Fruit fly (Drosophila melanogaster) whole organism, embryonic: ENCODE data around the gene Sil1.
A peak's percentile ranks its signal among the peaks of the same experiment; 100 is the strongest.

Source experiments
- Atf-2 ChIP-seq: fragments of 200-800 bp; sonication (Bioruptor generic); optimal IDR thresholded peaks from 2 replicates; lab custom pipeline; 2016; ENCODE audit warnings: missing biosample characterization, missing genetic modification characterization
- BEAF-32 ChIP-seq: fragments of 200-800 bp; sonication (Bioruptor generic); optimal IDR thresholded peaks from 3 replicates; lab custom pipeline; 2017; ENCODE audit warnings: missing biosample characterization, missing genetic modification characterization, mild to moderate bottlenecking, moderate library complexity, missing genetic modification reagents
- Bdp1 ChIP-seq: fragments of 200-800 bp; sonication (Bioruptor generic); optimal IDR thresholded peaks from 3 replicates; lab custom pipeline; 2016; ENCODE audit warnings: missing biosample characterization, missing genetic modification characterization
- CG10321 ChIP-seq: fragments of 200-800 bp; sonication (Bioruptor generic); IDR thresholded peaks from 2 replicates; pipeline ENCODE4 v1.3.6; 2022; ENCODE audit warnings: missing biosample characterization, missing genetic modification characterization
- CG10366 ChIP-seq: fragments of 200-800 bp; sonication (Bioruptor generic); IDR thresholded peaks from 2 replicates; pipeline ENCODE4 v1.3.6; 2022; ENCODE audit warnings: missing biosample characterization, missing genetic modification characterization
- CG11560 ChIP-seq: fragments of 200-800 bp; sonication (Bioruptor generic); IDR thresholded peaks from 3 replicates; pipeline ENCODE4 v1.3.6; 2022; ENCODE audit warnings: missing biosample characterization, missing genetic modification characterization
- CG13287 ChIP-seq: fragments of 200-800 bp; sonication (Bioruptor generic); IDR thresholded peaks from 2 replicates; pipeline ENCODE4 v1.3.6; 2022; ENCODE audit warnings: missing biosample characterization, missing genetic modification characterization; ENCODE audit not compliant: partially characterized antibody
- CG15514 ChIP-seq: fragments of 200-800 bp; sonication (Bioruptor generic); optimal IDR thresholded peaks from 3 replicates; lab custom pipeline; 2017; ENCODE audit warnings: missing biosample characterization, missing genetic modification characterization, mild to moderate bottlenecking, moderate library complexity, missing genetic modification reagents
- CG18476 ChIP-seq: fragments of 200-800 bp; sonication (Bioruptor generic); optimal IDR thresholded peaks from 2 replicates; lab custom pipeline; 2016; ENCODE audit warnings: missing biosample characterization, mild to moderate bottlenecking, missing genetic modification characterization
- CG2202 ChIP-seq: fragments of 200-800 bp; sonication (Bioruptor generic); optimal IDR thresholded peaks from 2 replicates; lab custom pipeline; 2018; ENCODE audit warnings: missing biosample characterization, mild to moderate bottlenecking, missing genetic modification characterization
- CG2678 ChIP-seq: fragments of 200-800 bp; sonication (Bioruptor generic); optimal IDR thresholded peaks from 3 replicates; lab custom pipeline; 2019; ENCODE audit warnings: missing biosample characterization, mild to moderate bottlenecking, missing genetic modification characterization, moderate library complexity
- CG2875 ChIP-seq: fragments of 200-800 bp; sonication (Bioruptor generic); optimal IDR thresholded peaks from 2 replicates; lab custom pipeline; 2017; ENCODE audit warnings: missing biosample characterization, mild to moderate bottlenecking, missing genetic modification characterization, missing genetic modification reagents
- CG31441 ChIP-seq: fragments of 200-800 bp; sonication (Bioruptor generic); IDR thresholded peaks from 2 replicates; pipeline ENCODE4 v1.3.6; 2022; ENCODE audit warnings: missing biosample characterization, missing genetic modification characterization
- CG32767 ChIP-seq: fragments of 200-800 bp; sonication (Bioruptor generic); IDR thresholded peaks from 2 replicates; pipeline ENCODE4 v1.3.6; 2022; ENCODE audit warnings: missing biosample characterization, missing genetic modification characterization
- CG34376 ChIP-seq: fragments of 200-800 bp; sonication (Bioruptor generic); optimal IDR thresholded peaks from 2 replicates; lab custom pipeline; 2018; ENCODE audit warnings: missing biosample characterization, mild to moderate bottlenecking, missing genetic modification characterization
- CG6683 ChIP-seq: fragments of 200-800 bp; sonication (Bioruptor generic); optimal IDR thresholded peaks from 2 replicates; lab custom pipeline; 2017; ENCODE audit warnings: missing biosample characterization, mild to moderate bottlenecking, missing genetic modification characterization, missing genetic modification reagents
- CG6765 ChIP-seq: fragments of 200-800 bp; sonication (Bioruptor generic); optimal IDR thresholded peaks from 3 replicates; lab custom pipeline; 2017; ENCODE audit warnings: missing biosample characterization, mild to moderate bottlenecking, missing genetic modification characterization
- CG6791 ChIP-seq: fragments of 200-800 bp; sonication (Bioruptor generic); IDR thresholded peaks from 3 replicates; pipeline ENCODE4 v1.3.6; 2022; ENCODE audit warnings: missing biosample characterization, missing genetic modification characterization; ENCODE audit not compliant: partially characterized antibody
- Camta ChIP-seq: fragments of 200-800 bp; sonication (Bioruptor generic); optimal IDR thresholded peaks from 2 replicates; lab custom pipeline; 2016; ENCODE audit warnings: missing biosample characterization, missing genetic modification characterization
- Chrac-16 ChIP-seq: fragments of 200-800 bp; sonication (Bioruptor generic); optimal IDR thresholded peaks from 3 replicates; lab custom pipeline; 2016; ENCODE audit warnings: missing biosample characterization, missing genetic modification characterization
- D19A ChIP-seq: fragments of 200-800 bp; optimal IDR thresholded peaks from 3 replicates; lab custom pipeline; 2019; ENCODE audit warnings: missing biosample characterization, mild to moderate bottlenecking, missing genetic modification characterization, moderate library complexity
- Dip3 ChIP-seq: fragments of 200-800 bp; sonication (Bioruptor generic); optimal IDR thresholded peaks from 3 replicates; lab custom pipeline; 2016; ENCODE audit warnings: missing biosample characterization, missing genetic modification characterization
- Doc3 ChIP-seq: fragments of 200-800 bp; sonication (Bioruptor generic); IDR thresholded peaks from 3 replicates; pipeline ENCODE4 v1.3.6; 2022; ENCODE audit warnings: missing biosample characterization, missing genetic modification characterization; ENCODE audit not compliant: partially characterized antibody
- ERR ChIP-seq: fragments of 200-800 bp; sonication (Bioruptor generic); optimal IDR thresholded peaks from 2 replicates; lab custom pipeline; 2016; ENCODE audit warnings: missing biosample characterization, missing genetic modification characterization
- Hey ChIP-seq: fragments of 200-800 bp; sonication (Bioruptor generic); optimal IDR thresholded peaks from 3 replicates; lab custom pipeline; 2018; ENCODE audit warnings: missing biosample characterization, mild to moderate bottlenecking, missing genetic modification characterization
- Hr39 ChIP-seq: fragments of >200 bp; optimal IDR thresholded peaks from 2 replicates; lab custom pipeline; 2017
- Hsf ChIP-seq: fragments of 200-800 bp; sonication (Bioruptor generic); optimal IDR thresholded peaks from 3 replicates; lab custom pipeline; 2016; ENCODE audit warnings: missing biosample characterization, missing genetic modification characterization
- Lhr ChIP-seq: fragments of 200-800 bp; sonication (Bioruptor generic); optimal IDR thresholded peaks from 3 replicates; lab custom pipeline; 2017; ENCODE audit warnings: mild to moderate bottlenecking, missing biosample characterization, missing genetic modification reagents, missing genetic modification characterization
- Lim3 ChIP-seq: fragments of 200-800 bp; sonication (Bioruptor generic); IDR thresholded peaks from 2 replicates; pipeline ENCODE4 v1.3.6; 2022; ENCODE audit warnings: missing biosample characterization, missing genetic modification characterization
- Ravus ChIP-seq: fragments of 200-800 bp; sonication (Bioruptor generic); IDR thresholded peaks from 2 replicates; pipeline ENCODE4 v1.3.6; 2022; ENCODE audit warnings: missing biosample characterization, missing genetic modification characterization
- Rx ChIP-seq: fragments of 200-800 bp; sonication (Bioruptor generic); IDR thresholded peaks from 2 replicates; pipeline ENCODE4 v1.3.6; 2022; ENCODE audit warnings: missing biosample characterization, missing genetic modification characterization
- Ssrp ChIP-seq: fragments of 200-800 bp; sonication (Bioruptor generic); optimal IDR thresholded peaks from 2 replicates; lab custom pipeline; 2018; ENCODE audit warnings: missing biosample characterization, mild to moderate bottlenecking, missing genetic modification characterization, moderate library complexity
- Taf1 ChIP-seq: fragments of 200-800 bp; sonication (Bioruptor generic); IDR thresholded peaks from 2 replicates; pipeline ENCODE4 v1.3.6; 2022; ENCODE audit warnings: missing biosample characterization, missing genetic modification characterization
- cas ChIP-seq: fragments of 200-800 bp; sonication (Bioruptor generic); IDR thresholded peaks from 2 replicates; pipeline ENCODE4 v1.3.6; 2022; ENCODE audit warnings: missing biosample characterization, missing genetic modification characterization
- cwo ChIP-seq: fragments of 200-800 bp; sonication (Bioruptor generic); optimal IDR thresholded peaks from 3 replicates; lab custom pipeline; 2017; ENCODE audit warnings: missing biosample characterization, missing genetic modification characterization, mild to moderate bottlenecking, moderate library complexity, missing genetic modification reagents
- en ChIP-seq: fragments of 200-800 bp; sonication (Bioruptor generic); optimal IDR thresholded peaks from 2 replicates; lab custom pipeline; 2016; ENCODE audit warnings: missing biosample characterization, missing genetic modification characterization
- eyg ChIP-seq: fragments of 200-800 bp; sonication (Bioruptor generic); optimal IDR thresholded peaks from 3 replicates; lab custom pipeline; 2016; ENCODE audit warnings: missing biosample characterization, missing genetic modification characterization
- gfzf ChIP-seq: fragments of 200-800 bp; sonication (Bioruptor generic); optimal IDR thresholded peaks from 2 replicates; lab custom pipeline; 2016; ENCODE audit warnings: missing biosample characterization, mild to moderate bottlenecking, missing genetic modification characterization, moderate library complexity
- grau ChIP-seq: fragments of 200-800 bp; optimal IDR thresholded peaks from 3 replicates; lab custom pipeline; 2019; ENCODE audit warnings: missing biosample characterization, mild to moderate bottlenecking, missing genetic modification characterization, moderate library complexity
- hb ChIP-seq: fragments of 200-800 bp; sonication (Bioruptor generic); IDR thresholded peaks from 3 replicates; pipeline ENCODE4 v1.3.6; 2022; ENCODE audit warnings: missing biosample characterization, missing genetic modification characterization; ENCODE audit not compliant: partially characterized antibody
- kah ChIP-seq: fragments of 200-800 bp; sonication (Bioruptor generic); optimal IDR thresholded peaks from 2 replicates; lab custom pipeline; 2018; ENCODE audit warnings: missing biosample characterization, mild to moderate bottlenecking, missing genetic modification characterization
- kni ChIP-seq: fragments of 200-800 bp; sonication (Bioruptor generic); optimal IDR thresholded peaks from 3 replicates; lab custom pipeline; 2017; ENCODE audit warnings: mild to moderate bottlenecking, missing biosample characterization, missing genetic modification reagents, missing genetic modification characterization
- knrl ChIP-seq: fragments of 200-800 bp; sonication (Bioruptor generic); IDR thresholded peaks from 3 replicates; pipeline ENCODE4 v1.3.6; 2022; ENCODE audit warnings: missing biosample characterization, missing genetic modification characterization; ENCODE audit not compliant: partially characterized antibody
- lab ChIP-seq: fragments of 200-800 bp; sonication (Bioruptor generic); optimal IDR thresholded peaks from 3 replicates; lab custom pipeline; 2017; ENCODE audit warnings: missing biosample characterization, missing genetic modification characterization, mild to moderate bottlenecking, moderate library complexity, missing genetic modification reagents
- nerfin-1 ChIP-seq: fragments of 200-800 bp; sonication (Bioruptor generic); optimal IDR thresholded peaks from 3 replicates; lab custom pipeline; 2019; ENCODE audit warnings: missing biosample characterization, mild to moderate bottlenecking, missing genetic modification characterization, moderate library complexity
- oc ChIP-seq: fragments of 200-800 bp; sonication (Bioruptor generic); optimal IDR thresholded peaks from 2 replicates; lab custom pipeline; 2018; ENCODE audit warnings: missing biosample characterization, mild to moderate bottlenecking, missing genetic modification characterization, moderate library complexity
- phol ChIP-seq: fragments of 200-800 bp; sonication (Bioruptor generic); optimal IDR thresholded peaks from 3 replicates; lab custom pipeline; 2018; ENCODE audit warnings: missing biosample characterization, mild to moderate bottlenecking, missing genetic modification characterization, moderate library complexity
- sna ChIP-seq: fragments of 200-800 bp; sonication (Bioruptor generic); IDR thresholded peaks from 2 replicates; pipeline ENCODE4 v1.3.6; 2022; ENCODE audit warnings: missing biosample characterization, missing genetic modification characterization; ENCODE audit not compliant: partially characterized antibody
- vfl ChIP-seq: fragments of 200-800 bp; sonication (Bioruptor generic); optimal IDR thresholded peaks from 2 replicates; lab custom pipeline; 2016; ENCODE audit warnings: missing biosample characterization, missing genetic modification characterization
- vvl ChIP-seq: fragments of 200-800 bp; sonication (Bioruptor generic); IDR thresholded peaks from 2 replicates; pipeline ENCODE4 v1.3.6; 2022; ENCODE audit warnings: missing biosample characterization, missing genetic modification characterization

The Sil1 gene

dm6 chr3R:25262322-25262761, 27.0 kb upstream of the Sil1 start, which contains the start of the genes Kdsr and CG11858 (continued):
- TF ChIP-seq kah (GFP tag; lab: Kevin White, UChicago) = peak; percentile 1
- peak; percentile 32 for TF ChIP-seq CG6683
- no peak for TF ChIP-seq sna
- no peak for TF ChIP-seq ERR
- peak; percentile 73 for TF ChIP-seq grau (tag; lab: Kevin White, UChicago)
- TF ChIP-seq CG18476 (GFP tag; lab: Kevin White, UChicago) = peak; percentile 71
- peak; percentile 7 for TF ChIP-seq CG2202 (tag; lab: Kevin White, UChicago)
- peak; percentile 23; the same call in 1 of the 2 replicates for TF ChIP-seq CG32767 (GFP tag; lab: Robert Waterston, UW)
- no peak for TF ChIP-seq CG6791
- TF ChIP-seq Hr39 = no peak
- TF ChIP-seq Chrac-16 (GFP tag; lab: Kevin White, UChicago) = peak; percentile 58
- TF ChIP-seq knrl (GFP tag; lab: Robert Waterston, UW) = no peak
- TF ChIP-seq CG10321 (GFP tag; lab: Robert Waterston, UW) = no peak
- no peak for TF ChIP-seq CG6765 (GFP tag; lab: Kevin White, UChicago)
- peak; percentile 50 for TF ChIP-seq Rx (GFP tag; lab: Robert Waterston, UW)
- peak; percentile 69 for TF ChIP-seq CG15514 (GFP tag; lab: Kevin White, UChicago)
- TF ChIP-seq Atf-2 (GFP tag; lab: Kevin White, UChicago) = no peak
- peak; percentile 52; the same call in 1 of the 2 replicates for TF ChIP-seq cas
- TF ChIP-seq Doc3 (GFP tag; lab: Robert Waterston, UW) = no peak
- TF ChIP-seq cwo = peak; percentile 12
- TF ChIP-seq eyg (GFP tag; lab: Kevin White, UChicago) = no peak
- peak; percentile 70 for TF ChIP-seq Hsf (GFP tag; lab: Kevin White, UChicago)
- peak; percentile 37 for TF ChIP-seq Lhr (GFP tag; lab: Kevin White, UChicago)
- TF ChIP-seq Ravus = peak; percentile 11; the same call in 1 of the 2 replicates
- TF ChIP-seq CG2875 (GFP tag; lab: Kevin White, UChicago) = no peak
- no peak for TF ChIP-seq Hey (tag; lab: Kevin White, UChicago)
- TF ChIP-seq lab (GFP tag; lab: Kevin White, UChicago) = no peak
- TF ChIP-seq BEAF-32 (GFP tag; lab: Kevin White, UChicago) = peak; percentile 52
- TF ChIP-seq Dip3 (GFP tag; lab: Kevin White, UChicago) = peak; percentile 50
- peak; percentile 27 for TF ChIP-seq Bdp1 (GFP tag; lab: Kevin White, UChicago)
- peak; percentile 28 for TF ChIP-seq nerfin-1 (tag; lab: Kevin White, UChicago)
- no peak for TF ChIP-seq Lim3 (GFP tag; lab: Robert Waterston, UW)
- peak; percentile 91 for TF ChIP-seq vvl
- peak; percentile 75 for TF ChIP-seq phol
- peak; percentile 3 for TF ChIP-seq vfl
- TF ChIP-seq kni (GFP tag; lab: Kevin White, UChicago) = peak; percentile 6
- peak; percentile 64; the same call in 1 of the 2 replicates for TF ChIP-seq CG13287
- TF ChIP-seq CG11560 (tag; lab: Robert Waterston, UW) = no peak
- no peak; the same call in 1 of the 2 replicates for TF ChIP-seq CG31441 (GFP tag; lab: Robert Waterston, UW)
- TF ChIP-seq hb = no peak
- TF ChIP-seq Ssrp (tag; lab: Kevin White, UChicago) = peak; percentile 57
- peak; percentile 77 for TF ChIP-seq CG34376 (GFP tag; lab: Kevin White, UChicago)
- no peak for TF ChIP-seq en (GFP tag; lab: Kevin White, UChicago)
- TF ChIP-seq oc (tag; lab: Kevin White, UChicago) = peak; percentile 67
- TF ChIP-seq D19A (tag; lab: Kevin White, UChicago) = no peak
- peak; percentile 52 for TF ChIP-seq CG10366 (GFP tag; lab: Robert Waterston, UW)
- TF ChIP-seq Camta (GFP tag; lab: Kevin White, UChicago) = peak; percentile 16
- TF ChIP-seq CG2678 (tag; lab: Kevin White, UChicago) = no peak
- peak; percentile 52 for TF ChIP-seq Taf1 (GFP tag; lab: Robert Waterston, UW)
- peak; percentile 66 for TF ChIP-seq gfzf
